Worm (Caenorhabditis elegans) whole organism, late embryonic: Measurements from ENCODE around the gene C15H9.2.

Experiments
- F13H6.1 ChIP-seq: sonication (generic microtip); optimal IDR thresholded peaks from 2 replicates; lab custom pipeline; 2016; ENCODE audit warnings: missing genetic modification characterization, missing compliant biosample characterization
- K09A11.1 ChIP-seq: sonication (generic microtip); optimal IDR thresholded peaks from 2 replicates; lab custom pipeline; 2017; ENCODE audit warnings: antibody characterized with exemption, mild to moderate bottlenecking, missing genetic modification characterization, missing compliant biosample characterization; ENCODE audit not compliant: insufficient read depth
- T23F11.4 ChIP-seq: fragments of 200-800 bp; sonication (Bioruptor generic); optimal IDR thresholded peaks from 2 replicates; lab custom pipeline; 2018; ENCODE audit warnings: mild to moderate bottlenecking, missing genetic modification characterization, missing compliant biosample characterization
- Y22D7AL.16 ChIP-seq: sonication (generic microtip); optimal IDR thresholded peaks from 2 replicates; lab custom pipeline; 2016; ENCODE audit warnings: missing genetic modification characterization, missing compliant biosample characterization
- ahr-1 ChIP-seq: sonication (generic microtip); optimal IDR thresholded peaks from 2 replicates; lab custom pipeline; 2016; ENCODE audit warnings: missing genetic modification characterization, missing compliant biosample characterization
- ama-1 ChIP-seq: fragments of 150-350 bp; optimal IDR thresholded peaks from 2 replicates; lab custom pipeline; 2014
- ceh-2 ChIP-seq: sonication (generic microtip); optimal IDR thresholded peaks from 2 replicates; lab custom pipeline; 2016; ENCODE audit warnings: missing genotype, missing genetic modification characterization, missing compliant biosample characterization
- ceh-22 ChIP-seq: sonication (generic microtip); optimal IDR thresholded peaks from 2 replicates; lab custom pipeline; 2017; ENCODE audit warnings: missing biosample characterization, missing genetic modification characterization
- ceh-24 ChIP-seq: sonication (generic microtip); optimal IDR thresholded peaks from 2 replicates; lab custom pipeline; 2016; ENCODE audit warnings: mild to moderate bottlenecking, missing genetic modification characterization, missing compliant biosample characterization
- ceh-30 ChIP-seq: fragments of 150-350 bp; optimal IDR thresholded peaks from 2 replicates; lab custom pipeline; 2014; ENCODE audit warnings: missing biosample characterization, missing genetic modification characterization
- ceh-31 ChIP-seq: sonication (generic microtip); optimal IDR thresholded peaks from 2 replicates; lab custom pipeline; 2016; ENCODE audit warnings: missing genetic modification characterization, missing compliant biosample characterization
- ceh-45 ChIP-seq: fragments of 200-800 bp; sonication (Bioruptor generic); IDR thresholded peaks from 2 replicates; pipeline ENCODE4 v1.3.6; 2022; ENCODE audit warnings: missing genetic modification reagents, missing genetic modification characterization, missing compliant biosample characterization
- ceh-6 ChIP-seq: fragments of 200-800 bp; sonication (Bioruptor generic); optimal IDR thresholded peaks from 2 replicates; lab custom pipeline; 2018; ENCODE audit warnings: mild to moderate bottlenecking, missing genetic modification characterization, missing compliant biosample characterization
- ceh-9 ChIP-seq: sonication (generic microtip); optimal IDR thresholded peaks from 2 replicates; lab custom pipeline; 2016; ENCODE audit warnings: mild to moderate bottlenecking, missing genetic modification characterization, inconsistent platforms, missing compliant biosample characterization
- dve-1 ChIP-seq: sonication (generic microtip); optimal IDR thresholded peaks from 2 replicates; lab custom pipeline; 2017; ENCODE audit warnings: antibody characterized with exemption, mild to moderate bottlenecking, missing genetic modification characterization, missing compliant biosample characterization
- elt-2 ChIP-seq: sonication (generic microtip); optimal IDR thresholded peaks from 2 replicates; lab custom pipeline; 2016; ENCODE audit warnings: missing genetic modification reagents, missing genetic modification characterization, missing compliant biosample characterization
- elt-4 ChIP-seq: sonication (generic microtip); optimal IDR thresholded peaks from 2 replicates; lab custom pipeline; 2016; ENCODE audit warnings: missing genetic modification characterization, missing compliant biosample characterization
- ets-4 ChIP-seq: sonication (generic microtip); optimal IDR thresholded peaks from 2 replicates; lab custom pipeline; 2016; ENCODE audit warnings: missing genetic modification characterization, missing compliant biosample characterization
- fax-1 ChIP-seq: sonication (generic microtip); optimal IDR thresholded peaks from 2 replicates; lab custom pipeline; 2016; ENCODE audit warnings: missing genotype, missing genetic modification characterization, missing compliant biosample characterization
- fkh-10 ChIP-seq: fragments of 150-350 bp; optimal IDR thresholded peaks from 2 replicates; lab custom pipeline; 2014; ENCODE audit warnings: missing biosample characterization, missing genetic modification reagents, missing genetic modification characterization
- fkh-6 ChIP-seq: sonication (generic microtip); optimal IDR thresholded peaks from 2 replicates; lab custom pipeline; 2016; ENCODE audit warnings: missing genetic modification characterization, missing compliant biosample characterization
- hlh-13 ChIP-seq: fragments of 200-800 bp; sonication (Bioruptor generic); optimal IDR thresholded peaks from 2 replicates; lab custom pipeline; 2018; ENCODE audit warnings: mild to moderate bottlenecking, missing genetic modification characterization, missing compliant biosample characterization
- hlh-8 ChIP-seq: sonication (generic microtip); optimal IDR thresholded peaks from 2 replicates; lab custom pipeline; 2016; ENCODE audit warnings: missing genotype, missing genetic modification characterization, missing compliant biosample characterization
- lim-6 ChIP-seq: sonication (generic microtip); optimal IDR thresholded peaks from 2 replicates; lab custom pipeline; 2016; ENCODE audit warnings: missing genetic modification characterization, missing compliant biosample characterization
- lin-11 ChIP-seq: fragments of 200-800 bp; sonication (Bioruptor generic); optimal IDR thresholded peaks from 2 replicates; lab custom pipeline; 2018; ENCODE audit warnings: mild to moderate bottlenecking, missing genetic modification characterization, missing compliant biosample characterization
- madf-2 ChIP-seq: sonication (generic microtip); optimal IDR thresholded peaks from 2 replicates; lab custom pipeline; 2017; ENCODE audit warnings: missing genetic modification characterization, missing compliant biosample characterization
- nhr-11 ChIP-seq: fragments of 150-350 bp; optimal IDR thresholded peaks from 2 replicates; lab custom pipeline; 2014; ENCODE audit warnings: missing biosample characterization, missing genetic modification characterization
- nhr-232 ChIP-seq: sonication (generic microtip); optimal IDR thresholded peaks from 2 replicates; lab custom pipeline; 2016; ENCODE audit warnings: missing genetic modification characterization, missing compliant biosample characterization
- npax-4 ChIP-seq: sonication (generic microtip); optimal IDR thresholded peaks from 2 replicates; lab custom pipeline; 2016; ENCODE audit warnings: missing genetic modification characterization, missing compliant biosample characterization
- odd-2 ChIP-seq: sonication (generic microtip); optimal IDR thresholded peaks from 2 replicates; lab custom pipeline; 2017; ENCODE audit warnings: antibody characterized with exemption, mild to moderate bottlenecking, missing genetic modification characterization, missing compliant biosample characterization
- pha-2 ChIP-seq: sonication (generic microtip); optimal IDR thresholded peaks from 2 replicates; lab custom pipeline; 2017; ENCODE audit warnings: mild to moderate bottlenecking, missing genetic modification characterization, missing compliant biosample characterization
- pqm-1 ChIP-seq: sonication (generic microtip); optimal IDR thresholded peaks from 2 replicates; lab custom pipeline; 2016; ENCODE audit warnings: missing genetic modification characterization, missing compliant biosample characterization
- ref-2 ChIP-seq: sonication (generic microtip); optimal IDR thresholded peaks from 2 replicates; lab custom pipeline; 2016; ENCODE audit warnings: missing genetic modification characterization, missing compliant biosample characterization
- rnt-1 ChIP-seq: sonication (generic microtip); optimal IDR thresholded peaks from 2 replicates; lab custom pipeline; 2016; ENCODE audit warnings: missing genetic modification characterization, missing compliant biosample characterization
- sdc-2 ChIP-seq: sonication (generic microtip); optimal IDR thresholded peaks from 2 replicates; lab custom pipeline; 2016; ENCODE audit warnings: missing genotype, missing genetic modification characterization, missing compliant biosample characterization
- sox-2 ChIP-seq: fragments of 200-800 bp; sonication (Bioruptor generic); IDR thresholded peaks from 2 replicates; pipeline ENCODE4 v1.3.6; 2022; ENCODE audit warnings: missing genetic modification reagents, missing genetic modification characterization, missing compliant biosample characterization
- sox-4 ChIP-seq: sonication (generic microtip); optimal IDR thresholded peaks from 2 replicates; lab custom pipeline; 2017; ENCODE audit warnings: mild to moderate bottlenecking, missing genetic modification characterization, inconsistent platforms, missing compliant biosample characterization
- syd-9 ChIP-seq: sonication (generic microtip); optimal IDR thresholded peaks from 2 replicates; lab custom pipeline; 2016; ENCODE audit warnings: mild to moderate bottlenecking, missing genetic modification characterization, moderate library complexity, missing compliant biosample characterization
- tbx-2 ChIP-seq: sonication (generic microtip); optimal IDR thresholded peaks from 2 replicates; lab custom pipeline; 2016; ENCODE audit warnings: missing genetic modification characterization, missing compliant biosample characterization
- tbx-7 ChIP-seq: sonication (generic microtip); optimal IDR thresholded peaks from 2 replicates; lab custom pipeline; 2016; ENCODE audit warnings: missing genotype, missing genetic modification characterization, missing compliant biosample characterization
- unc-3 ChIP-seq, 2 experiments: fragments of 200-800 bp in 1 of 2; sonication (Bioruptor generic) in 1 of 2; sonication (generic microtip) in 1 of 2; conservative IDR thresholded peaks in 1 of 2; optimal IDR thresholded peaks in 1 of 2; 2 replicates each; pipeline versions ENCODE4 v1.3.6 to Lab custom; 2016 to 2022; ENCODE audit warnings: missing compliant biosample characterization in 2 of 2, missing genetic modification characterization in 2 of 2, missing genetic modification reagents in 1 of 2
- unc-42 ChIP-seq: sonication (generic microtip); optimal IDR thresholded peaks from 2 replicates; lab custom pipeline; 2016; ENCODE audit warnings: missing genotype, missing genetic modification characterization, missing compliant biosample characterization
- unc-55 ChIP-seq: sonication (generic microtip); optimal IDR thresholded peaks from 2 replicates; lab custom pipeline; 2017; ENCODE audit warnings: missing biosample characterization, missing genetic modification reagents, missing genetic modification characterization
- unc-86 ChIP-seq: sonication (generic microtip); optimal IDR thresholded peaks from 2 replicates; lab custom pipeline; 2016; ENCODE audit warnings: missing genetic modification characterization, missing compliant biosample characterization
- zip-5 ChIP-seq: sonication (generic microtip); optimal IDR thresholded peaks from 2 replicates; lab custom pipeline; 2016; ENCODE audit warnings: missing genetic modification characterization, missing compliant biosample characterization
- ztf-16 ChIP-seq: sonication (generic microtip); optimal IDR thresholded peaks from 2 replicates; lab custom pipeline; 2017; ENCODE audit warnings: missing genetic modification characterization, missing compliant biosample characterization

Gene C15H9.2

DNA sequence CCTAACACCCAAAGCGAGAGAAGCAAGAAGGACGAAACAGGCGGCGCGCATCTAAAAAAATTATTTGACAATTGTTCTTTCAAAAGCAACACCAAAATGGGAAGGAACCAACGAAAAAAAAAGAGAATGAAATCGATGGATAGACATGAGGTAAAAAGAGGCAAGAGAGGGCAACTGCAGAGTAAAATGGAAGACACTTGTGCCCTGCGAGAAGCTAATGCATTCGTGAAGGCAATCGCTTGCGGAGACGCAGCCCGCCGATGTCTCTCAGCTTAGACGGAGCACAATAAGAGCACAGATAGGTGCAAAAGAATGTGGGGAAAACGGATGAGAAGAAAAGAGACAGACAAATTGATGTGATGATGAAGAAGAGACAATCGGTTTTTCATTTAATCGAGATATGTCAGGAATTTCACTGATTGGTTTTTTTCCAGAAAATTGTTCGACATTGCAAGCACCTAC, 9.9 kb downstream of the C15H9.2 start, which contains the start of gene C15H9.9 (continued):
- TF ChIP-seq elt-2 (tag; lab: Kevin White, UChicago) (no peak), unc-42 (peak; percentile 75)

DNA sequence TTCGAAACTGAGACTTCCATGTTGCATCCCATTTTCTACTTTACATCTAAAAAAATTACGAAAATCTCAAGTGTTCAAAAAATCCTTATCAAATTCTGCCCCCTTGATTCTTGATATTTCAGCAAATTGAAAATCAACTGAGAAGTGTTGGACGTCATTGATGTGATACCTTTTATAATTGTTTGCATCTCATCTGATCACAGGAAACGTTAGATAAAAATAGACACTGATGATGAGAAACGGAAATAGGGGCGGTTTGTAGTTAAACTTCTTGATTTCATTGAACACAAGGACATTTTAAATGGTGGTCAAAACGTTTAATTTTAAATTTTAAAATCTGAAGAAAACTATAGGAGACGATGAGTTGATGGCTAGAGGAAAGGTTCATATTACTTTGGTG, 10.4 kb downstream of the C15H9.2 start:
- TF ChIP-seq Y22D7AL.16 (tag; lab: Kevin White, UChicago) (no peak), npax-4 (tag; lab: Kevin White, UChicago) (no peak), unc-55 (no peak), hlh-8 (no peak), ceh-9 (tag; lab: Kevin White, UChicago) (no peak), sdc-2 (tag; lab: Kevin White, UChicago) (no peak), fkh-6 (tag; lab: Kevin White, UChicago) (no peak), ets-4 (tag; lab: Kevin White, UChicago) (no peak), elt-4 (no peak), dve-1 (tag; lab: Kevin White, UChicago) (no peak), lin-11 (tag; lab: Kevin White, UChicago) (no peak), tbx-7 (no peak), fkh-10 (no peak), ceh-45 (no peak)
- TF ChIP-seq, all 69 proteins: peak for 0

DNA sequence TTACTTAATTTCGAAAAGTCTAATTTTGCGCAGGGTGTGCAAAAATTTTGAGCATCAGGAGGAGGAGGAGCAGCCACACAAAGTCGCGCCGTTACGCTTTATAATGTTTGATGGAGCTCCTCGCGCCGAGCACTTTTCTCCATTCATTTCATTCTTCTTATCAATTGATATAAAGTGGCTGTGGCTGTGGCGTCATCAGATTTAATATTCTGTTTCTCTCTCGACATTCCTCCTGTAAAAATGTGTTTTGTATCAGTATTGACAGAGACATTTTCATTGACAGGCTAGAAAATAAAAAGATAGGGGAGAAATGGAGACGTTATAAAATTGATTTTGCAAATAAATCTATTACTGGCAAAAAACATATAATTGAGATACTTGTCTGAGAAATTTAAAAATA, 11.0 kb downstream of the C15H9.2 start:
- TF ChIP-seq nhr-11 (tag; lab: Kevin White, UChicago) = no peak
- TF ChIP-seq fax-1 (tag; lab: Kevin White, UChicago) = no peak
- no peak for TF ChIP-seq npax-4 (tag; lab: Kevin White, UChicago)
- TF ChIP-seq lim-6 (tag; lab: Kevin White, UChicago) = no peak
- no peak for TF ChIP-seq K09A11.1
- TF ChIP-seq lin-11 (tag; lab: Kevin White, UChicago) = no peak
- TF ChIP-seq pha-2 (tag; lab: Kevin White, UChicago) = no peak
- TF ChIP-seq sox-4 (tag; lab: Kevin White, UChicago) = no peak
- no peak for TF ChIP-seq unc-86 (tag; lab: Kevin White, UChicago)
- no peak for TF ChIP-seq ref-2 (tag; lab: Kevin White, UChicago)
- TF ChIP-seq ceh-31 (tag; lab: Kevin White, UChicago) = no peak
- TF ChIP-seq, all 69 proteins: peak for 0

DNA sequence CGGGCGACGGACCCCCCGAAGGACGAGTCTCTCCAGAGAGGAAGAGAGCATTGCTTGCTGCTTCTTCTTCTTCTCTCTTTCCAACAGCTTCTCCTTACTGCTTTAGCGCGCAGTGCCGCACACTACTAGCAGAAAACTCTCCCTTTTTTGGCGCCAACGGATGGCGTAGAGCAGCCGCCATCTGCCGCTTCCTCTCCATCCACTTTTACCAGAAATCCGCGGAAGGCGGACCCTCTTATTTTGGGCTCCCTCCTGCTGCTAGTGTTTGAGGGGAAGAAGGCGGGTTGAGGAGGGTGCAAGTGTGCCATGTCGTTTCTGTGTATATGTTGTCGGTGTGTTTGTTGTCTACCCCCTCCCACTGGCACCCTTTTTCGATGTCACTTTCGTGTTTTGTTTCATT, 16.1 kb downstream of the C15H9.2 start:
- TF ChIP-seq fkh-10 (no peak), F13H6.1 (tag; lab: Kevin White, UChicago) (no peak), ceh-24 (tag; lab: Kevin White, UChicago) (no peak), hlh-13 (GFP tag; lab: Kevin White, UChicago) (no peak), ceh-2 (tag; lab: Kevin White, UChicago) (no peak), syd-9 (peak; percentile 21), ceh-22 (no peak), npax-4 (tag; lab: Kevin White, UChicago) (no peak), ceh-45 (no peak), dve-1 (tag; lab: Kevin White, UChicago) (no peak), odd-2 (tag; lab: Kevin White, UChicago) (no peak), pqm-1 (tag; lab: Kevin White, UChicago) (peak; percentile 15), fkh-6 (tag; lab: Kevin White, UChicago) (no peak), ceh-6 (GFP tag; lab: Kevin White, UChicago) (no peak), nhr-232 (tag; lab: Kevin White, UChicago) (no peak), zip-5 (tag; lab: Kevin White, UChicago) (no peak), sox-2 (GFP tag; lab: Robert Waterston, UW) (no peak), tbx-2 (tag; lab: Kevin White, UChicago) (peak; percentile 52), rnt-1 (tag; lab: Kevin White, UChicago) (no peak), unc-86 (tag; lab: Kevin White, UChicago) (no peak), nhr-11 (tag; lab: Kevin White, UChicago) (no peak), madf-2 (tag; lab: Kevin White, UChicago) (no peak), ztf-16 (no peak), T23F11.4 (GFP tag; lab: Kevin White, UChicago) (no peak), fax-1 (tag; lab: Kevin White, UChicago) (peak; percentile 10), ceh-30 (no peak), unc-3 (GFP tag; conservative IDR thresholded peaks at IDR 0.05; lab: Robert Waterston, UW) (no peak), unc-3 (tag; optimal IDR thresholded peaks at IDR 0.05; lab: Kevin White, UChicago) (peak; percentile 43), ahr-1 (tag; lab: Kevin White, UChicago) (no peak), sdc-2 (tag; lab: Kevin White, UChicago) (peak; percentile 16), tbx-7 (no peak), elt-2 (tag; lab: Kevin White, UChicago) (no peak), ama-1 (lab: Kevin White, UChicago) (no peak), Y22D7AL.16 (tag; lab: Kevin White, UChicago) (no peak)
